Fruit fly (Drosophila melanogaster): ENCODE measurements around the gene Cubn2.
A peak's percentile ranks its signal among the peaks of the same experiment; 100 is the strongest.

Cubn2 gene

DNA sequence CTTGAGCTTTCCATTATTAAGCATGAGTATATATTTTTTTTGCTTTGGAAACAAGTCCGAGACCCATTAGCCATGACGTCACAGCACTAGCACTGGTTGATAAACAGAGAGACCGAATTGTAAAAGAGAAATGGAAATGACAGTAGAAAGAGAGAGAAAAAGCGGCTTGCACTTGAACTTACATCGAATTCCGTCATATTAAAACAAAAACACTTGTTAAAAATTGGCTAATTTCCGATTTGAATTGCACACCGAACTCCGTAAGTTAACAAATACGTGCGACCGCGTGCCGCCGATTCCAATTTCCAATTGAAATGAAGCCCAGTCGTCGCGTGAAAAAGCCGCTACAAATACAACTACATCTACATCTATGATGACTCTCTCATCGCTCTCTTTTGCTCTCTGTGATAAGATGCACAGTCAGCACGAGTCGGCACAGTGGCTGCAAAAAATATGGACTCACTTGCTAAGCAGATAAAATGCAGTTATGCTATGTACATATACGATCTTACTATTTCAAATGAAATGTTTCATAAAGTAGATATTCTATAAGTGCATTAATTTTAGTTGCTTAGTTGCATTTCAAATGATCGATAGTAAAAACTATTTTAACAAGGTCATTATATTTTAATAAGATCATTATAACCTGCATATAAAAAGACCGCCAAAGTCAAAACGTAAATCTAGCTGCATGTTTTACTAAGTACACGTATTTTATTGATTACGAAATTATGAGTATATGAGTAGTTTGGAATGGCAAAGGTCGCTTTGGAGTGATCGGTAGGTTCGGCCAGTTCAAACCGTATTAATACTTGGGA, 5.3 kb upstream of the Cubn2 start (continued):
- no peak for TF ChIP-seq CG12769 (tag; optimal IDR thresholded peaks at IDR 0.05)
- no peak for TF ChIP-seq CG7745 (tag; optimal IDR thresholded peaks at IDR 0.05)
- TF ChIP-seq CG12942 (GFP tag; optimal IDR thresholded peaks at IDR 0.05), result no peak
- TF ChIP-seq crc (GFP tag; optimal IDR thresholded peaks at IDR 0.05), result no peak
- 0 out of 2 replicates have a peak, but pooled peaks have one; percentile 11 for TF ChIP-seq CG11696 (GFP tag; IDR thresholded peaks at IDR 0.05)
- TF ChIP-seq CG17361 (GFP tag; IDR thresholded peaks at IDR 0.05), result no peak
- TF ChIP-seq luna (GFP tag; optimal IDR thresholded peaks at IDR 0.05), result no peak
- no peak for TF ChIP-seq lov (optimal IDR thresholded peaks at IDR 0.05)
- no peak for TF ChIP-seq lov (GFP tag; IDR thresholded peaks at IDR 0.05)
- no peak for TF ChIP-seq fd102C (GFP tag; optimal IDR thresholded peaks at IDR 0.05)
- no peak for TF ChIP-seq da (GFP tag; optimal IDR thresholded peaks at IDR 0.05)
- no peak for TF ChIP-seq salm (tag; optimal IDR thresholded peaks at IDR 0.05)
- TF ChIP-seq CG8281 (tag; optimal IDR thresholded peaks at IDR 0.05), result no peak
- TF ChIP-seq CG6175 (GFP tag; IDR thresholded peaks at IDR 0.05), result no peak
- no peak for TF ChIP-seq CG4404 (GFP tag; IDR thresholded peaks at IDR 0.05)
- TF ChIP-seq Ravus (GFP tag; IDR thresholded peaks at IDR 0.05), result no peak
- TF ChIP-seq pfk (GFP tag; optimal IDR thresholded peaks at IDR 0.05), result no peak
- TF ChIP-seq CG3995 (GFP tag; optimal IDR thresholded peaks at IDR 0.05), result no peak
- no peak for TF ChIP-seq CG34422 (GFP tag; IDR thresholded peaks at IDR 0.05)
- TF ChIP-seq CG1529 (GFP tag; optimal IDR thresholded peaks at IDR 0.05), result no peak
- no peak for TF ChIP-seq pros (GFP tag; optimal IDR thresholded peaks at IDR 0.05)
- peak; percentile 44 for TF ChIP-seq kah (GFP tag; optimal IDR thresholded peaks at IDR 0.05)
- TF ChIP-seq CG34376 (GFP tag; optimal IDR thresholded peaks at IDR 0.05), result peak; percentile 68
- peak; percentile 72; the same call in 1 of the 2 replicates for TF ChIP-seq Rfx (GFP tag; IDR thresholded peaks at IDR 0.05)
- peak; percentile 29; the same call in 1 of the 4 replicates for TF ChIP-seq Gug (GFP tag; IDR thresholded peaks at IDR 0.05)
- TF ChIP-seq vvl (GFP tag; IDR thresholded peaks at IDR 0.05), result peak; percentile 83
- TF ChIP-seq cwo (GFP tag; optimal IDR thresholded peaks at IDR 0.05), result peak; percentile 86
- TF ChIP-seq esg (GFP tag; conservative IDR thresholded peaks at IDR 0.05), result no peak
- TF ChIP-seq Xrp1 (GFP tag; IDR thresholded peaks at IDR 0.05), result peak; percentile 64
- TF ChIP-seq CG3847 (GFP tag; IDR thresholded peaks at IDR 0.05), result no peak
- TF ChIP-seq H15 (GFP tag; IDR thresholded peaks at IDR 0.05), result no peak
- TF ChIP-seq BtbVII (GFP tag; optimal IDR thresholded peaks at IDR 0.05), result peak; percentile 86
- no peak for TF ChIP-seq HmgD (GFP tag; optimal IDR thresholded peaks at IDR 0.05)
- peak; percentile 72 for TF ChIP-seq sens (GFP tag)
- no peak for TF ChIP-seq Sox102F (GFP tag; optimal IDR thresholded peaks at IDR 0.05)
- no peak for TF ChIP-seq gfzf (GFP tag; optimal IDR thresholded peaks at IDR 0.05)
- TF ChIP-seq croc (GFP tag; conservative IDR thresholded peaks at IDR 0.05), result no peak
- no peak for TF ChIP-seq trh (GFP tag; optimal IDR thresholded peaks at IDR 0.05)
- TF ChIP-seq CG11085 (GFP tag; IDR thresholded peaks at IDR 0.05), result no peak
- no peak for TF ChIP-seq toy (GFP tag; IDR thresholded peaks at IDR 0.05)
- peak; percentile 53 for TF ChIP-seq grau (tag; optimal IDR thresholded peaks at IDR 0.05)
- no peak for TF ChIP-seq bigmax (GFP tag; optimal IDR thresholded peaks at IDR 0.05)
- TF ChIP-seq HLH4C (GFP tag; IDR thresholded peaks at IDR 0.05; ENCODE audit: partially characterized antibody), result no peak
- no peak for TF ChIP-seq CG17568 (GFP tag; optimal IDR thresholded peaks at IDR 0.05)
- TF ChIP-seq Hr51 (GFP tag; optimal IDR thresholded peaks at IDR 0.05), result no peak
- peak; percentile 9 for TF ChIP-seq az2 (GFP tag; optimal IDR thresholded peaks at IDR 0.05)
- TF ChIP-seq Aef1 (GFP tag; IDR thresholded peaks at IDR 0.05), result no peak; the same call in 2 of the 3 replicates
- TF ChIP-seq Atf6 (GFP tag; IDR thresholded peaks at IDR 0.05), result peak; percentile 70
- peak; percentile 74; the same call in 2 of the 3 replicates for TF ChIP-seq CG2199 (GFP tag; IDR thresholded peaks at IDR 0.05)
- TF ChIP-seq yki (optimal IDR thresholded peaks at IDR 0.05), result peak; percentile 39
- TF ChIP-seq Optix (GFP tag; IDR thresholded peaks at IDR 0.05), result no peak
